Fruit fly (Drosophila melanogaster) whole organism, adult: ENCODE measurements around the gene CG34056.

ENCODE experiments used
- CG11617 ChIP-seq: fragments of 200-800 bp; sonication (Bioruptor generic); optimal IDR thresholded peaks from 2 replicates; lab custom pipeline; 2017; ENCODE audit warnings: mild to moderate bottlenecking, missing biosample characterization, missing genetic modification reagents, missing genetic modification characterization
- CG12768 ChIP-seq: fragments of 200-800 bp; sonication (Bioruptor generic); optimal IDR thresholded peaks from 2 replicates; lab custom pipeline; 2017; ENCODE audit warnings: missing biosample characterization, missing genetic modification characterization, mild to moderate bottlenecking, moderate library complexity, missing genetic modification reagents
- CG14711 ChIP-seq: fragments of 200-800 bp; sonication (Bioruptor generic); optimal IDR thresholded peaks from 2 replicates; lab custom pipeline; 2018; ENCODE audit warnings: missing biosample characterization, mild to moderate bottlenecking, missing genetic modification characterization, moderate library complexity
- CG1620 ChIP-seq: fragments of 200-800 bp; sonication (Bioruptor generic); optimal IDR thresholded peaks from 2 replicates; lab custom pipeline; 2016; ENCODE audit warnings: missing biosample characterization, missing genetic modification characterization
- CG33017 ChIP-seq: fragments of 200-800 bp; sonication (Bioruptor generic); optimal IDR thresholded peaks from 2 replicates; lab custom pipeline; 2018; ENCODE audit warnings: missing biosample characterization, mild to moderate bottlenecking, missing genetic modification characterization, moderate library complexity
- CG5204 ChIP-seq: fragments of 200-800 bp; sonication (Bioruptor generic); optimal IDR thresholded peaks from 2 replicates; lab custom pipeline; 2016; ENCODE audit warnings: missing biosample characterization, missing genetic modification characterization
- CG7045 ChIP-seq: fragments of 200-800 bp; sonication (Bioruptor generic); optimal IDR thresholded peaks from 2 replicates; lab custom pipeline; 2017; ENCODE audit warnings: missing biosample characterization, mild to moderate bottlenecking, missing genetic modification characterization
- CG7101 ChIP-seq: fragments of 200-800 bp; sonication (Bioruptor generic); optimal IDR thresholded peaks from 2 replicates; lab custom pipeline; 2018; ENCODE audit warnings: missing biosample characterization, mild to moderate bottlenecking, missing genetic modification characterization, moderate library complexity
- Clk ChIP-seq: fragments of 200-800 bp; sonication (Bioruptor generic); optimal IDR thresholded peaks from 2 replicates; lab custom pipeline; 2017; ENCODE audit warnings: missing biosample characterization, missing genetic modification characterization
- Crg-1 ChIP-seq: fragments of 200-800 bp; sonication (Bioruptor generic); optimal IDR thresholded peaks from 2 replicates; lab custom pipeline; 2016; ENCODE audit warnings: missing biosample characterization, missing genetic modification characterization
- Hr96 ChIP-seq: fragments of 200-800 bp; sonication (Bioruptor generic); optimal IDR thresholded peaks from 2 replicates; lab custom pipeline; 2016; ENCODE audit warnings: missing biosample characterization, missing genetic modification characterization
- Mnt ChIP-seq: fragments of 200-800 bp; sonication (Bioruptor generic); optimal IDR thresholded peaks from 2 replicates; lab custom pipeline; 2016; ENCODE audit warnings: missing biosample characterization, mild to moderate bottlenecking, missing genetic modification characterization
- bab1 ChIP-seq: fragments of 200-800 bp; sonication (Bioruptor generic); optimal IDR thresholded peaks from 3 replicates; lab custom pipeline; 2019; ENCODE audit warnings: missing biosample characterization, mild to moderate bottlenecking, missing genetic modification characterization, moderate library complexity
- cic ChIP-seq: fragments of 200-800 bp; sonication (Bioruptor generic); optimal IDR thresholded peaks from 2 replicates; lab custom pipeline; 2017; ENCODE audit warnings: missing biosample characterization, mild to moderate bottlenecking, missing genetic modification characterization, moderate library complexity
- cnc ChIP-seq, 2 experiments: fragments of >200 bp; optimal IDR thresholded peaks; 2 replicates each; lab custom pipeline; 2017
- kay ChIP-seq: fragments of 200-800 bp; sonication (Bioruptor generic); peaks from one replicate; lab custom pipeline; 2016; ENCODE audit warnings: missing biosample characterization, missing genetic modification characterization, borderline replicate concordance
- ovo ChIP-seq: fragments of 200-800 bp; sonication (Bioruptor generic); optimal IDR thresholded peaks from 2 replicates; lab custom pipeline; 2016; ENCODE audit warnings: missing biosample characterization, missing genetic modification characterization
- pad ChIP-seq: fragments of 200-800 bp; sonication (Bioruptor generic); optimal IDR thresholded peaks from 3 replicates; lab custom pipeline; 2017; ENCODE audit warnings: missing biosample characterization, missing genetic modification characterization, mild to moderate bottlenecking, moderate library complexity, missing genetic modification reagents
- tj ChIP-seq: fragments of 200-800 bp; sonication (Bioruptor generic); optimal IDR thresholded peaks from 3 replicates; lab custom pipeline; 2017; ENCODE audit warnings: missing biosample characterization, mild to moderate bottlenecking, missing genetic modification characterization, moderate library complexity
- toe ChIP-seq: fragments of 200-800 bp; sonication (Bioruptor generic); optimal IDR thresholded peaks from 2 replicates; lab custom pipeline; 2016; ENCODE audit warnings: missing biosample characterization, missing genetic modification characterization

Gene CG34056

DNA sequence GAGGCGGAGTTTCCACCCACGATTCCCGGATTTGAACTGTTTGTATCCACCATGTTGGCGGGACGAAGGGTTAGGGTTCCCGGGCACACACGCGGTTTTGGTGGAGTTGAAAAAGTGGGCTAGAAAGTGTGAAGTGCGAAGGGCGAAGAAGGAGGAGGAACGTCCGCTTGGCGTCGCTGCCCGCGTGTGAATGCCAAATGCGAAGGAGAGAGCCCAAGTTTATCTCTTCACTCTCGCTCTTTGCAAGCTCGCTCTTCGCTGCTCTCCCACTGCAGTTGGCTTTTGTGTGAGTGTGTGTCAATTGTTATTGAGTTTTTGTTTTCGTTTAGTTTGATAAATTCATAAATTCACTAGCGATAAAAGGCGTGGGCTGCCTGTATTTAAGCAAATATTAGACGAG lies 14.9 kb upstream of the CG34056 start:
- TF ChIP-seq bab1 (GFP tag; lab: Kevin White, UChicago): peak; percentile 44
- TF ChIP-seq CG7045 (GFP tag; lab: Kevin White, UChicago): no peak
- no peak for TF ChIP-seq Crg-1 (GFP tag; lab: Kevin White, UChicago)
- TF ChIP-seq Clk (GFP tag; lab: Kevin White, UChicago): no peak
- TF ChIP-seq Hr96: peak; percentile 10
- peak; percentile 21 for TF ChIP-seq Mnt (GFP tag; lab: Kevin White, UChicago)
- TF ChIP-seq CG1620: peak; percentile 16

DNA sequence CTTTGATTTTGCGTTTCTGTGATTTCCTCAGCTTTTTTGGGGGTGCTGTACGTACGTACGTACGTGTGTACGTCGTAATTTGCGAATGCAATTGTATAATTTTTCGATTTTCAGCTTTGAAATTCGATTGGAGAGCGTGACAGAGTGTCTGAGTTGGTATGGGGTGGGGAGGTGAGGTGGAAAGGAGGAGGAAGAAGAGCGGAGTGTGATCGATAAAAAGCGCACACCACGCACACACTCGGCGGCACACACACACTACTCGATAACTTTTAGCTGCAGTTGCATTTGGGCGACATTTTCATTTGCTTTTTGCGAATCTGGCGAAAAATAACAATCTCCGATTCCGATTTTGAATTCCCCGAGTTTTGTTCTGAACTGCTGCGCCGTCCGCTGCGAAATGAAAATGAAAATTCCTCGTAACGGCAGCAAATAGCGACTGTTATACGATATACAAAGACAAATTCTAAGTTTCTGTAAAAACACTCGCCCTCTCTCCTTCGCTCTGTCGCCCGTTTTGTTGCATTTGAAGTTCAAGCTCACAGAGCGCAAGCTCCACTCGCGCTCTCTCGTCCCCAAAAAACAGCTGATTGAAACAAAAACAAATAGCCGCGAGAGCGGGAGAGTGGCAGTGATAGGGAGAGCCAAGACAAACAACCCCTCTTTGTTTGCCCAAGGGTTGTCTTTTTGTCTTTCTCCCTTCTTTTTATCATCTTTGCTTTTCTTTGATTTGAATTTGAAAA lies 14.1 kb upstream of the CG34056 start, which contains the start of gene CG13907:
TSS of gene CG13907 (minus strand) at position 518 of the 740 bp plus-strand sequence.
- TF ChIP-seq bab1 (GFP tag; lab: Kevin White, UChicago) (peak; percentile 35), CG7045 (GFP tag; lab: Kevin White, UChicago) (peak; percentile 28), Mnt (GFP tag; lab: Kevin White, UChicago) (peak; percentile 57), Clk (GFP tag; lab: Kevin White, UChicago) (peak; percentile 56), pad (GFP tag; lab: Kevin White, UChicago) (peak; percentile 10), cic (peak; percentile 46), CG33017 (tag; lab: Kevin White, UChicago) (peak; percentile 40), CG11617 (GFP tag; lab: Kevin White, UChicago) (peak; percentile 13), CG7101 (tag; lab: Kevin White, UChicago) (peak; percentile 35), ovo (peak; percentile 36), CG5204 (GFP tag; lab: Kevin White, UChicago) (no peak), CG14711 (tag; lab: Kevin White, UChicago) (no peak), Hr96 (no peak), toe (peak; percentile 17), kay (GFP tag; lab: Kevin White, UChicago) (no peak), CG12768 (GFP tag; lab: Kevin White, UChicago) (peak; percentile 59), cnc (optimal IDR thresholded peaks at IDR 0.05; lab: Kevin White, UChicago) (no peak), CG1620 (peak; percentile 32), tj (GFP tag; lab: Kevin White, UChicago) (peak; percentile 92), Crg-1 (GFP tag; lab: Kevin White, UChicago) (peak; percentile 16)

DNA sequence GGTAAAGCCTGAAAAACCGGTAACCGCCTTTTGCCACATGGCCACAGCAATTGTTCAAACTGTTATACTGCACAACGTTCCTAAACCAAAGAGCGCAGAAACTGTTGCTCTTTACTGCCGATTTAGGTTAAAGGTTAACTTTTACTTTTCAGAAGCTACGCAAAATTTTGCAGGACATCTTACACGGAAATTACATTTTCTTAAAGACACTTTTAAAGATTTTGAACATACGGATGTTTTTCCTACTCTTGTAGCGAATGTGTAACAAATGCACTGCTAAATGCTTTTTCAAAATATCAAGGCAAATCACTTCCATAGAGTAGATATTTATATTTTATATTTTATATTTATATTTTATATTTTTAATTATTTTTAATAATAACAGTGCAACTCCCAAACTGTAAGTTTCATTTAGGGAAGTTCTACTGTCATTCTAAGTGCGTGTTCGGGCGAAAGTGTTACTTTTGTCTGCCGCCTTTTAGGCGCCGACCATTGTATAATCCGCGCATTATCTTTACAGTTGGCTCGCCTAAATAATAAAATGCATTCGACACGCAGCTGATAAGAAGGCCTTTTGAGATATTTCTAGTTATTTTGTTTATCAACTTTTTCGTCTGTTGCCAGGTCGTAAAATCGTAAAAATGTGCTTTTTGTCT lies 13.4 kb upstream of the CG34056 start:
- TF ChIP-seq Clk (GFP tag; lab: Kevin White, UChicago): no peak
- TF ChIP-seq CG7045 (GFP tag; lab: Kevin White, UChicago): peak; percentile 22
- TF ChIP-seq kay (GFP tag; lab: Kevin White, UChicago): peak; percentile 76

DNA sequence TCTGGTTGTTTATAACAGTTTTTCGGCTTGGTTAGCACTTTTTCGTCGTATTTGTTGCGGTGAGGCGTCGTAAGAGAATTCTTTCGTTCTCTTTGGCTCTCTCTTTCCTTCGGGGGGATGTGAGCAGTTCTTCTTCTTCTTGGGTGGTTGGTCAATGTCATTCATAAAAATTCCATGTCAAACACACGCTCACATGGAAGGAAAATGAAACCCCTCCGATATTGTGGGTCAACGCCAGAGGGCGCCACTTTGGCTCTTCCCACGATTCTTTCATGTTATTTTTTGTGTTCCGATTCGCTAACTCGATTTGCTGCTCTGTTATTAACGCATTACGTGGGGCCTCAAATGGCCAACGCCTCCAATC lies 12.9 kb upstream of the CG34056 start:
- TF ChIP-seq CG1620 (no peak), tj (GFP tag; lab: Kevin White, UChicago) (peak; percentile 11)

DNA sequence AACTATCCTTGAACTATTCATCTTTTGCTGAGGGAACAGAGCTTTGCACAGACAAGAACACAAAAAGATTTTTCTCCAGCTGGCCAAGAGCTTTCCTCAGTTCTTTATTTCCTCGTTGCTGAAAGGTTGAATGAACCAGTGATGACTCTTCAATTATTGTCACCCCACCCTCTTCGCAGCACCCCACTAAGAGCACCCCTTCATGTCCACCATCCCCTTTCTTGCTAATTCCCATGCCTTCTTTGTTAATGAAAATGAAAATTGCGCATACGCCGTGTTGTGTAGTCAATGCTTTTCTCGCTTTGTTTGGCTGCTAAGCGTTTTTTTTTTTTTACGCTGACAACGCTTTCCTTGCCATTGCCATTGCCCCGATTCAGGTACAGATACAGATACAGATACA lies 12.0 kb upstream of the CG34056 start:
- TF ChIP-seq CG7101 (tag; lab: Kevin White, UChicago) (no peak), bab1 (GFP tag; lab: Kevin White, UChicago) (no peak), CG5204 (GFP tag; lab: Kevin White, UChicago) (no peak), tj (GFP tag; lab: Kevin White, UChicago) (peak; percentile 83)

DNA sequence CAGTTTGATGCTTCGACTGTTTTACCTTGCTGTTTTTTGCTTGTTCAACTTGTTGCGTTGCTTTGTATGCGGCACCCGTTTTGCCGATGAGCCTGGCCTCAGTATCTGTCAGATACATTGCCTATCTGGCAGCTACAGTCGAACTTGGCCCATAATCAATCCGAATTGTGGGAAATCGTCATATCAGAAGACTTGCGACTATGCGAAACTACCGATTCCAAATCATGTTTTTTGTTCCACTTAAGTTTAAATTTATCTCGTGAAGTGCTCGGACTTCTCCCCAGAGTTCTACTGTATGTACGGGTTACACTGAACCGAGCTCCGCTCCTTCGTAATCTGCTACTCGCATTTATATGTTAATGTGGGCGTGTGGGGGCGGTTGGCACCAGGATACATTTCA lies 11.5 kb upstream of the CG34056 start:
- TF ChIP-seq bab1 (GFP tag; lab: Kevin White, UChicago) (no peak), CG7045 (GFP tag; lab: Kevin White, UChicago) (no peak)

DNA sequence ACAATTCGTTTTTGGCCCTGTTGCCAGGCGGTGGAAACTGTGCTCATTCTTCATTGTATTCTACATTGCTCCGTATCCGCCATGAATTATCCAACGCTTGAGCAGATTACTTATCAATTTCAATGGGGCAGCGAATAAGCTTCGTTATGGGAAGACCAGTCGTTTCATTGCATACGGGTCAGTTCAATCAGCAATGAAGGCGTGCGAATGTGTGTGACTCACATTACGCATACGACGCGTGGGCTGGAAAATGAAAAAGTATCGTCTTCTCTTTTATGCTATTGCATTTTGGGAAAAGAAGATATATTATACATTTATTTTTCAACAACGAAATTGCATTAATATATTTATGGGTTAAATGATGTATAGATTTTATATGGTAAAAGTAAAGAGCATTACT lies 10.7 kb upstream of the CG34056 start:
- TF ChIP-seq kay (GFP tag; lab: Kevin White, UChicago): peak; percentile 79
- TF ChIP-seq CG12768 (GFP tag; lab: Kevin White, UChicago): no peak
